Worm (Caenorhabditis elegans): ENCODE results near the gene ptd-2.

ce11 chrV:9254012-9254696 lies 4.1 kb downstream of the ptd-2 start, which contains the start of gene F07C3.9:
- TF ChIP-seq W03F9.2 (tag; optimal IDR thresholded peaks at IDR 0.05) (no peak), him-1 (tag; optimal IDR thresholded peaks at IDR 0.05) (no peak), dao-5 (tag; optimal IDR thresholded peaks at IDR 0.05) (no peak)

Data from whole organism, L4/young adult.